Worm (Caenorhabditis elegans): Measurements from ENCODE around the gene hst-6.

hst-6 gene

DNA sequence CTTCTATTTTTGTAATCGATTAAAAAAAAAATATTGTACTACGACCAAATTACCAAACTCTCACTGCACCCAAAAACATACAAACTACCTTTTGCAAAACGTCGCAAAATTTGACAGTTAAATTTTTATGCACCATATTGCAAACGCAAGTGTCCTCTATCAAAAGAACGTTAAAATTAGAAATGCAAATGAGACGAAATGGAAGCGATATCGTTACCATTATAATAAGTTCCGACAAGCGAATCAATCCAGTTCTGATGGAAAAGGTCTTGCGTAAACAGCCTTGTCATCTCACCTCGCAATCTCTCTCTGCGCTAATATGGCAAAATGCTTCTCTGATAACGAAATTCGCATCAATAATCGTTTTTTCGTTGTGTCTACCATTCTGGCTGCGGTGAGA is 7.3 kb upstream of the hst-6 start:
- TF ChIP-seq elt-3 (tag; optimal IDR thresholded peaks at IDR 0.05) (peak in 1 of 6 experiments; percentile 2), fos-1 (tag; optimal IDR thresholded peaks at IDR 0.05) (no peak)

- peak; percentile 37 for TF ChIP-seq elt-2 (tag; optimal IDR thresholded peaks at IDR 0.05)
- no peak for TF ChIP-seq ztf-11 (tag; optimal IDR thresholded peaks at IDR 0.05)
These were observed 6.0 kb upstream of the hst-6 start for ce11 chrX:5269359-5269758.

DNA sequence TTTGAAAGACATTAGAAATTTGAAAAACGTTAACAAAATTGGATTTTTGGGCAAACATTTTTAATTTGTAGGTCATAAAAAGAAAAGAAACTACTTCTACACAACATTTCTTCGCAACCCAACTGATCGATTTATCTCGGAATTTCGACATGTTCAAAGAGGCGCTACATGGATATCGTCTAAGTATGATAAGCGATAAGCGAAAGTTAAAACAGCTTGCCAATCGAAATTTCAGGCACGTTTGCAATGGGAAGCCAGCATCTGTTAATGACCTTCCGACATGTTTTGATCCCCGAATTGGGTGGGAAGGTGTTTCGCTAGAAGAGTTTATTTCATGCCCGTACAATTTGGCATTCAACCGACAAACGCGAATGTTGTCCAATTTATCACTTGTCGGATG is 1.4 kb downstream of the hst-6 start:
- TF ChIP-seq elt-3 (tag; optimal IDR thresholded peaks at IDR 0.05) (peak in 1 of 6 experiments; percentile 11), elt-2 (tag; optimal IDR thresholded peaks at IDR 0.05) (no peak), isw-1 (GFP tag; IDR thresholded peaks at IDR 0.05) (no peak), nhr-47 (tag; optimal IDR thresholded peaks at IDR 0.05) (no peak), C04F5.9 (tag; optimal IDR thresholded peaks at IDR 0.05) (no peak), egl-13 (tag; optimal IDR thresholded peaks at IDR 0.05) (no peak), fkh-4 (tag; optimal IDR thresholded peaks at IDR 0.05; ENCODE audit: borderline replicate concordance) (no peak), blmp-1 (tag; optimal IDR thresholded peaks at IDR 0.05) (peak; percentile 70)

DNA sequence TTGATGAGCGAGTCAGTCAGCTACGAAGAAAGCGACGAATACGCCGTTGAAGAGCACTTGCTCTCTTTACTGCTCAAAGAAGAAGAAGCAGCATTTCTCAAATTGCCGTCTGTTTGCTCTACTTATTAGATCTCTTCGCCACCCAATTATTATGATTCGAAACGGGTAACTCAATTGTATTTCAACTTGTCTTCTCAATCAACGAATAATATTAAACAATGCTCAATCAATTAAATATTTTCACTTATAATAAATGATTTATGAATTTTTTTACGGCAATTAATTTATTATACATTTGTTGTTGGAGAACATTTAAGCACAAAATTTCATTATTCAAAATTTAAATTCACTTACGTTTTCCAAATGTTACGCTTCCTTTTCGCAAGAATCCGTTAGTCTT is 2.9 kb downstream of the hst-6 start:
- TF ChIP-seq lin-15B (tag; optimal IDR thresholded peaks at IDR 0.05) (no peak), nhr-84 (tag; optimal IDR thresholded peaks at IDR 0.05) (no peak), irx-1 (tag; optimal IDR thresholded peaks at IDR 0.05) (no peak), skn-1 (tag; optimal IDR thresholded peaks at IDR 0.05) (no peak), fkh-4 (tag; optimal IDR thresholded peaks at IDR 0.05; ENCODE audit: borderline replicate concordance) (no peak), nhr-11 (tag; optimal IDR thresholded peaks at IDR 0.05) (no peak), pax-3 (tag; optimal IDR thresholded peaks at IDR 0.05) (no peak), Y116A8C.19 (tag; optimal IDR thresholded peaks at IDR 0.05; ENCODE audit: borderline replicate concordance) (no peak), ama-1 (optimal IDR thresholded peaks at IDR 0.05) (no peak), unc-30 (tag; optimal IDR thresholded peaks at IDR 0.05) (no peak), fos-1 (tag; optimal IDR thresholded peaks at IDR 0.05) (no peak), mab-9 (GFP tag; IDR thresholded peaks at IDR 0.05) (no peak), hlh-4 (tag; optimal IDR thresholded peaks at IDR 0.05) (no peak), xbp-1 (tag; optimal IDR thresholded peaks at IDR 0.05) (no peak), swsn-7 (tag; optimal IDR thresholded peaks at IDR 0.05) (no peak), nhr-20 (tag; optimal IDR thresholded peaks at IDR 0.05) (no peak), unc-98 (GFP tag; IDR thresholded peaks at IDR 0.05) (no peak), efl-3 (GFP tag; optimal IDR thresholded peaks at IDR 0.05) (no peak)

DNA sequence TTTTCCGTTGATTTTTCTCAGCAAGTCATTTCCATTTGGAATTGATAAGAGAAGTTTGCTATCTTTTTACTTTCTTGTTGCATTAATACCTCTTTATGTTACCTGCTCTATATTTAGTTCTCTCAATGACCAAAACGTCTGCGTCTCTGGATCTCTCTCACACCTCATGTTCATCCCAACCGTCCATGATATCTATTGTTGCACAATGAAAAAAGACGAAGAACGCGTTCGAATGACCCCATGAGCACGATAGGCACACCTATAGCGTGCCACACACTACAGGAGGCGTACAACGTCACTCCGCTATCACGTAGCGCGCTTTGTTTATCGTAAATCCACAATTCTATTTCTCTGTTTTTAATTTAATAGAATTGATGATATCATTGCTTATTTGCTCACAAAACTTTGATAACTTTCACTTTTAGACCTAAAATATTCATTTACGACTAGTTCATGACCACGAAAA is 3.8 kb downstream of the hst-6 start, which contains the start of gene Y34B4A.2:
Gene Y34B4A.2, plus strand, starts transcription at position 328 of the 466 bp plus-strand sequence.
- TF ChIP-seq ceh-90 (tag; optimal IDR thresholded peaks at IDR 0.05): no peak
- TF ChIP-seq skn-1 (tag; optimal IDR thresholded peaks at IDR 0.05): no peak
- TF ChIP-seq lir-3 (tag; optimal IDR thresholded peaks at IDR 0.05; ENCODE audit: poor library complexity): no peak
- TF ChIP-seq blmp-1 (tag; optimal IDR thresholded peaks at IDR 0.05): peak; percentile 5
- TF ChIP-seq efl-1 (optimal IDR thresholded peaks at IDR 0.05): peak; percentile 10 to 22
- TF ChIP-seq efl-1 (GFP tag; optimal IDR thresholded peaks at IDR 0.05 in 1 of 2): peak; percentile 5 to 92
- peak; percentile 26 for TF ChIP-seq jun-1 (tag; optimal IDR thresholded peaks at IDR 0.05)
- peak; percentile 33 for TF ChIP-seq irx-1 (tag; optimal IDR thresholded peaks at IDR 0.05)
- peak in 1 of 2 experiments; percentile 36 for TF ChIP-seq lsy-2 (tag; optimal IDR thresholded peaks at IDR 0.05)
- peak; percentile 25 for TF ChIP-seq nhr-20 (tag; optimal IDR thresholded peaks at IDR 0.05)
- TF ChIP-seq unc-130 (tag; optimal IDR thresholded peaks at IDR 0.05): no peak
- TF ChIP-seq aly-2 (tag; optimal IDR thresholded peaks at IDR 0.05): no peak
- peak in 2 of 3 experiments; percentile 5 to 33 for TF ChIP-seq dpl-1 (GFP tag; optimal IDR thresholded peaks at IDR 0.05)
- peak; percentile 39 for TF ChIP-seq swsn-7 (tag; optimal IDR thresholded peaks at IDR 0.05)
- peak; percentile 16 to 50 for TF ChIP-seq lin-35 (GFP tag; optimal IDR thresholded peaks at IDR 0.05)
- no peak for TF ChIP-seq C04F5.9 (tag; optimal IDR thresholded peaks at IDR 0.05)
- TF ChIP-seq nhr-90 (tag; optimal IDR thresholded peaks at IDR 0.05; ENCODE audit: poor library complexity): peak; percentile 19
- peak; percentile 25 for TF ChIP-seq tbx-2 (tag; optimal IDR thresholded peaks at IDR 0.05)
- TF ChIP-seq xbp-1 (tag; optimal IDR thresholded peaks at IDR 0.05): peak; percentile 33
- TF ChIP-seq lin-14 (GFP tag; optimal IDR thresholded peaks at IDR 0.05): peak; percentile 39
- TF ChIP-seq fkh-8 (tag; optimal IDR thresholded peaks at IDR 0.05): no peak
- peak; percentile 47 for TF ChIP-seq snu-23 (GFP tag; optimal IDR thresholded peaks at IDR 0.05)
- no peak for TF ChIP-seq snpc-4 (tag; optimal IDR thresholded peaks at IDR 0.05)
- TF ChIP-seq C34B4.2 (tag; optimal IDR thresholded peaks at IDR 0.05): no peak
- TF ChIP-seq rnt-1 (tag; optimal IDR thresholded peaks at IDR 0.05): peak; percentile 25
- peak; percentile 42 for TF ChIP-seq dsc-1 (tag; optimal IDR thresholded peaks at IDR 0.05)
- TF ChIP-seq pqm-1 (tag; optimal IDR thresholded peaks at IDR 0.05): no peak

All from whole organism, L1 larva.